Worm (Caenorhabditis elegans): ENCODE data around the gene R12C12.7.

ce11 chrII:6097441-6097840 lies 41.7 kb upstream of the R12C12.7 start, which contains the start of the genes tpp-2 and rbbp-5:
- TF ChIP-seq pes-1 (GFP tag; IDR thresholded peaks at IDR 0.05) (no peak), aly-1 (tag; optimal IDR thresholded peaks at IDR 0.05) (no peak)
